Worm (Caenorhabditis elegans) whole organism, L4 larva: ENCODE measurements around the gene rnp-9.

Source experiments
- F37D6.2 ChIP-seq: sonication (generic microtip); optimal IDR thresholded peaks from 2 replicates; lab custom pipeline; 2016; ENCODE audit warnings: mild to moderate bottlenecking, missing genetic modification characterization, missing compliant biosample characterization
- T26A8.4 ChIP-seq: fragments of 200-800 bp; sonication (Bioruptor generic); IDR thresholded peaks from 2 replicates; pipeline ENCODE4 v1.3.6; 2022; ENCODE audit warnings: missing genetic modification characterization, missing compliant biosample characterization
- aha-1 ChIP-seq: fragments of 150-350 bp; peaks from one replicate; lab custom pipeline; 2014; ENCODE audit warnings: missing biosample characterization, missing genetic modification characterization
- ceh-82 ChIP-seq: sonication (generic microtip); optimal IDR thresholded peaks from 2 replicates; lab custom pipeline; 2017; ENCODE audit warnings: missing biosample characterization, missing genetic modification characterization
- lir-3 ChIP-seq: sonication (generic microtip); optimal IDR thresholded peaks from 2 replicates; lab custom pipeline; 2016; ENCODE audit warnings: mild to moderate bottlenecking, missing genetic modification characterization, missing compliant biosample characterization
- mep-1 ChIP-seq: fragments of 150-350 bp; sonication (generic microtip); optimal IDR thresholded peaks from 3 replicates; lab custom pipeline; 2014; ENCODE audit warnings: missing biosample characterization, missing genetic modification characterization
- spr-1 ChIP-seq: sonication (generic microtip); optimal IDR thresholded peaks from 2 replicates; lab custom pipeline; 2016; ENCODE audit warnings: mild to moderate bottlenecking, missing genetic modification characterization, missing compliant biosample characterization

DNA sequence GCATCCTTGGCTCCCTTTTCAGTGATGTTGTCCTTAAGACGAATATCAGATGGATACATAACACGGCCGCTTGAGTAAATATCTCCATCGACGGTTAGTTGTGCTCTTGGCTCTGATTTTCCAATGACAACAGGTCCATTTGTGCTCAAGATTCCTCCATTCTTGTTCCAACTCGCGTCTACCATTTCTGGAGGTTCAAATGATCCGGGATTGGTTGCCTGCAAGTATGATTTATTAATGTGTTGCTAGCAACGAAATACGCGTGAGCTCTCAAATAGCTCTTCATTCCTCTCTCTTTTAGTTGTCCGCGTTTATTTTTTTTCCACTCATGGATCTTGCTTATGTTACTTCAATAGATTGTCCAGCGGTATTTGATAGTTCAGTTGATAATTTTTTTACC, 16.6 kb downstream of the rnp-9 start, which contains the start of gene arrd-28:
- TF ChIP-seq T26A8.4 (GFP tag; lab: Robert Waterston, UW) (no peak), mep-1 (tag; lab: Kevin White, UChicago) (no peak), F37D6.2 (tag; lab: Kevin White, UChicago) (no peak), aha-1 (tag; lab: Kevin White, UChicago) (no peak), ceh-82 (tag; lab: Kevin White, UChicago) (no peak), spr-1 (tag; lab: Kevin White, UChicago) (no peak), lir-3 (tag; lab: Kevin White, UChicago) (no peak)
